Worm (Caenorhabditis elegans) whole organism, L4/young adult: ENCODE data around the gene ZK686.2.

Source experiments
- W03F9.2 ChIP-seq: fragments of 150-350 bp; optimal IDR thresholded peaks from 2 replicates; lab custom pipeline; 2014; ENCODE audit warnings: missing biosample characterization, missing genetic modification characterization
- dao-5 ChIP-seq: sonication (generic microtip); optimal IDR thresholded peaks from 2 replicates; lab custom pipeline; 2016; ENCODE audit warnings: missing genotype, missing genetic modification characterization, moderate library complexity, missing compliant biosample characterization
- him-1 ChIP-seq: sonication (generic microtip); optimal IDR thresholded peaks from 2 replicates; lab custom pipeline; 2016; ENCODE audit warnings: missing genotype, missing genetic modification reagents, missing genetic modification characterization, missing compliant biosample characterization

The ZK686.2 gene

ce11 chrIII:7779313-7779712 is 13.5 kb upstream of the ZK686.2 start:
- TF ChIP-seq W03F9.2 (tag; lab: Kevin White, UChicago) (no peak), dao-5 (tag; lab: Kevin White, UChicago) (no peak)

DNA sequence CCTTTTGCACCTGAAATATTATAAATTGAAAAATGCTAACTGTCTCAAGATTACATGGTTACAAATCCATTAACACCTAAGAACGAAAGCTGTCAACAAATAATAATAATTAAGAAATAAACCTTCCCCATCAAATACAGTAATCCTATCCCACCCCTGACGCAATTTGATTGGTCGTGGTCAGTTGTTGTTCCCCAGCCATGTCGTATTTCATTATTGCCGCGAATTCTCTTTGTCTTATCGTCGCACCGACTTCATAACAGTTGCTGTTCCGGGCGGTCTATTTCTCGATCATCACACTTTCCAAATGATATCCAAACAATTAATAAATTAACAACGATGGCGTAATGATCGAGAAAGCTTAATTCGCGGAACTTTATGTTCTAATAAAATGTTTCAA is 12.7 kb upstream of the ZK686.2 start:
- TF ChIP-seq W03F9.2 (tag; lab: Kevin White, UChicago) (no peak), him-1 (tag; lab: Kevin White, UChicago) (no peak), dao-5 (tag; lab: Kevin White, UChicago) (no peak)

DNA sequence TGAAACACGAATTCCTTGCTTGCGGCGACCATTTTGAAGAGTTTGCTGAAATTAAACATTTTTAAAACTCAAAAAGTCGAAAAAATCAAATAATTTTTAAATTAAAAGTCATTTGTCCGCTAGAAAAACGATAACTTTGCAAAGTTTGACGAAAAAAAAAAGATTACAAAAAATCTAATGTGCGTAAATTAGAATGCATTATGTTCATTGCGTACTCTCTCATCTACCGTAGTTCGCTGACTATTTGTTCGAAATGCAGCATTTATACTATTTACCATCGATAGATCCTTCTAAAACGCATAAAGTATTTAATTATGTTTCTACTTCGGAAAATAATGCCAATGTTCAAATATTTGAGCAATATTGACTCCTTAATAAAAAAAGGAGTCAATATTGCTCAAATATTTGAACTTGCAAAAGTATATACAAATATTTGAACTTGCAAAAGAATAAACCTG is 10.2 kb upstream of the ZK686.2 start, which contains the start of gene bath-15:
Gene bath-15, minus strand, starts transcription at position 51 of the 458 bp plus-strand sequence.
- TF ChIP-seq him-1 (tag; lab: Kevin White, UChicago), result no peak
- TF ChIP-seq dao-5 (tag; lab: Kevin White, UChicago), result no peak
- TF ChIP-seq W03F9.2 (tag; lab: Kevin White, UChicago), result no peak

- TF ChIP-seq dao-5 (tag; lab: Kevin White, UChicago), result no peak
- no peak for TF ChIP-seq W03F9.2 (tag; lab: Kevin White, UChicago)
- no peak for TF ChIP-seq him-1 (tag; lab: Kevin White, UChicago)
Measured at ce11 chrIII:7773791-7774190, 7.9 kb upstream of the ZK686.2 start.

DNA sequence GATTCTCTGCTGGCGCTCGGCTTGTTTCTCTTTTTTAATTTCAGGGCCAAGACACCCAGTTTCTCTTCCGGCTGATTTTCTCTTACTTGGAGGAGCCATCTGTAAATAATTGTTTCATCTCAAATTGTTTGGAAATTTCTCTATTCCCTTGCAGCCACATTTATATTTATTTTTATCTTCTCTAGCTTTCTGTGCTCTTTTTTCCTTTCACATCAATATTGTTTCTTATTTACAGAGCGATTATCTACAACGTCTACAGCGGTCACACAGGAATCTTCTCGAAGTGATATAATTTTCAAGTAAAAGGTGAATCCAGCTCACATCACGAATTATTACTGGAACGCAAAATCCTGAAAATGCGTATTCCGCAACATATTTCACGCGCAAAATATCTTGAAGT is 7.0 kb upstream of the ZK686.2 start, which contains the start of the genes ZK686.6 and ZK686.1:
Gene ZK686.6, minus strand, starts transcription at position 101 of the 400 bp plus-strand sequence.
Gene ZK686.1, plus strand, starts transcription at position 234 of the 400 bp plus-strand sequence.
- TF ChIP-seq him-1 (tag; lab: Kevin White, UChicago), result no peak
- TF ChIP-seq W03F9.2 (tag; lab: Kevin White, UChicago), result no peak
- no peak for TF ChIP-seq dao-5 (tag; lab: Kevin White, UChicago)

- peak; percentile 8 for TF ChIP-seq W03F9.2 (tag; lab: Kevin White, UChicago)
Measured at ce11 chrIII:7770986-7771385, 5.1 kb upstream of the ZK686.2 start.

DNA sequence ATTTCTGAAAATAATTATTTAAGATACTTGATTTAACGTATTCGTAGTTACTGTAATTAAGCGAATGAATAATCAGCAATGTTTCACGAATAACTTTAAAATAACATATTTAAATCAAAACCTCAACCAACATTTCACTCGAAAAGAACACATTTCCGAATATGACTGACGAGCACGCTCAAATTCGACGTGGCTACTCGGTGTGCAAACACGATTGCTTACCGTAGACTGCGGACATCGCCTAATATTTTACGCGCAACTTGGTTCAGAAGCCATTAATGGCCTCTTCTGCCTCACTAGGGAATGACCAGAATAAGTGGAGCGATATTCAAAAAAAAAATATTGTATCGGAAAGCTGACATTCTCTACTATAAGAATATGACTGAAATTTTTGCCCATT is 4.1 kb upstream of the ZK686.2 start, which contains the start of gene snu-23:
Gene snu-23, minus strand, starts transcription at position 156 of the 400 bp plus-strand sequence.
- no peak for TF ChIP-seq W03F9.2 (tag; lab: Kevin White, UChicago)
- TF ChIP-seq him-1 (tag; lab: Kevin White, UChicago), result no peak
- no peak for TF ChIP-seq dao-5 (tag; lab: Kevin White, UChicago)

- TF ChIP-seq dao-5 (tag; lab: Kevin White, UChicago) (no peak), him-1 (tag; lab: Kevin White, UChicago) (no peak), W03F9.2 (tag; lab: Kevin White, UChicago) (no peak)
Measured at ce11 chrIII:7768963-7769362, 3.1 kb upstream of the ZK686.2 start, which contains the start of gene ZK686.3. Gene ZK686.3 (minus strand): TSS chrIII:7769063.

ce11 chrIII:7767415-7767814 is 1.6 kb upstream of the ZK686.2 start, which contains the start of gene ZK686.5:
Gene ZK686.5 (minus strand): TSS chrIII:7767515.
- TF ChIP-seq dao-5 (tag; lab: Kevin White, UChicago) (no peak), him-1 (tag; lab: Kevin White, UChicago) (no peak), W03F9.2 (tag; lab: Kevin White, UChicago) (no peak)

- no peak for TF ChIP-seq him-1 (tag; lab: Kevin White, UChicago)
Measured at ce11 chrIII:7763503-7763902, 2.3 kb downstream of the ZK686.2 start, which contains the start of gene mtx-2. Gene mtx-2 (minus strand): TSS chrIII:7763603.

DNA sequence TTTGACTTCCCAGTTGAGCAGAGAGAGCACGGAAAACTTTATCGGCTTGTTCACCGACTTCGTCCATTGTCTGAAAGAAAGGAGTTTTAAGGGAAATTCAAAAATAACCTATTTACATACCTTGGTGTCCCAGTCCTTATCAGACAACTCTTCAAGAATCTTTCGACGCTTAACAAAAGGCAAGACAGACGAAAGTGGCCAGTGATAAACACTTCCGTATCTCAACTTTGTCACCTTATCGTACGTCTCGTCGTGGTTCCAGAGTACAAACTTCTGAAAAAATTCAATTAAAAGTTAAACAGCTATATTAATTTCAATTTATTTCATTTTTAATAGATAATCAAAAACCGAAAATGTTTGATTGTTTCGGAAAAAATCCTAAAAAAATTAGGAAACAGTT is 3.6 kb downstream of the ZK686.2 start:
- no peak for TF ChIP-seq dao-5 (tag; lab: Kevin White, UChicago)
- TF ChIP-seq W03F9.2 (tag; lab: Kevin White, UChicago), result no peak
- no peak for TF ChIP-seq him-1 (tag; lab: Kevin White, UChicago)

DNA sequence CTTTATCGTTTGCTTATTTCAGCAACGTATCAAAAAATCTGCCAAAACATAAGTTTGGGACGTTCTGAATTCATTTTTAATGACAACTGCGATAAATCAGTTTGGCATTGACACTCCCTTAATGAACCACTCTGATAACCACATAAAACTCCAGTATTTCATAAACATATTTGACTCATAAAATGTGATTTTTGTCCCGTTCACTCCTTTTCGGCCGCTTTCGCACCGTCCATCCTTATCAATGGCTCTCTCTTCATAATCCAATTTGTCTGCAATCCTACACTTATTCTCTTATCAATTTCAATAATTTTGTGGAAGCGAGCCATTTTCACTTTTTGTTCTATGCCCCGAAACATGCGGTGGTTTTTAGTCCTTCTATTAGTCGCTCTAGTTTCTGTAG is 7.3 kb downstream of the ZK686.2 start, which contains the start of gene pcp-1:
Gene pcp-1, plus strand, starts transcription at position 342 of the 400 bp plus-strand sequence.
- TF ChIP-seq dao-5 (tag; lab: Kevin White, UChicago) (no peak), W03F9.2 (tag; lab: Kevin White, UChicago) (no peak), him-1 (tag; lab: Kevin White, UChicago) (no peak)

ce11 chrIII:7754348-7754747 is 11.5 kb downstream of the ZK686.2 start, which contains the start of gene cdh-3:
Gene cdh-3 (minus strand): TSS chrIII:7754448.
- TF ChIP-seq him-1 (tag; lab: Kevin White, UChicago), result no peak
- TF ChIP-seq W03F9.2 (tag; lab: Kevin White, UChicago), result no peak
- TF ChIP-seq dao-5 (tag; lab: Kevin White, UChicago), result no peak

- TF ChIP-seq W03F9.2 (tag; lab: Kevin White, UChicago), result no peak
- no peak for TF ChIP-seq him-1 (tag; lab: Kevin White, UChicago)
- no peak for TF ChIP-seq dao-5 (tag; lab: Kevin White, UChicago)
Measured at ce11 chrIII:7743183-7743582, 22.7 kb downstream of the ZK686.2 start.
